Worm (Caenorhabditis elegans) whole organism, mixed stage, embryonic: ENCODE measurements around the gene Y43F8B.23.

ENCODE experiments used
- blmp-1 ChIP-seq: fragments of 150-350 bp; optimal IDR thresholded peaks from 2 replicates; lab custom pipeline; 2014; ENCODE audit warnings: missing biosample characterization, missing genetic modification characterization
- lin-13 ChIP-seq: fragments of 150-350 bp; optimal IDR thresholded peaks from 2 replicates; lab custom pipeline; 2014; ENCODE audit warnings: missing biosample characterization, missing genetic modification characterization
- lsy-2 ChIP-seq: fragments of 150-350 bp; optimal IDR thresholded peaks from 2 replicates; lab custom pipeline; 2014; ENCODE audit warnings: missing biosample characterization, missing genetic modification characterization
- mab-5 ChIP-seq: fragments of 150-350 bp; optimal IDR thresholded peaks from 2 replicates; lab custom pipeline; 2014; ENCODE audit warnings: missing biosample characterization, missing genetic modification characterization
- nhr-237 ChIP-seq: fragments of 150-350 bp; optimal IDR thresholded peaks from 2 replicates; lab custom pipeline; 2014; ENCODE audit warnings: missing biosample characterization, missing genetic modification characterization
- nhr-76 ChIP-seq: sonication (generic microtip); optimal IDR thresholded peaks from 2 replicates; lab custom pipeline; 2017; ENCODE audit warnings: missing biosample characterization, missing genetic modification characterization
- sptf-1 ChIP-seq: sonication (generic microtip); optimal IDR thresholded peaks from 2 replicates; lab custom pipeline; 2017; ENCODE audit warnings: mild to moderate bottlenecking, missing genetic modification characterization, moderate library complexity, missing compliant biosample characterization
- unc-39 ChIP-seq: fragments of 150-350 bp; optimal IDR thresholded peaks from 2 replicates; lab custom pipeline; 2014; ENCODE audit warnings: missing biosample characterization, missing genetic modification characterization
- unc-62 ChIP-seq: fragments of 150-350 bp; optimal IDR thresholded peaks from 2 replicates; lab custom pipeline; 2014; ENCODE audit warnings: missing biosample characterization, missing genetic modification reagents, missing genetic modification characterization

ce11 chrV:19510352-19510751 lies 42.9 kb upstream of the Y43F8B.23 start:
- TF ChIP-seq unc-62 (GFP tag; lab: Kevin White, UChicago): no peak
- TF ChIP-seq unc-39 (tag; lab: Kevin White, UChicago): no peak
- no peak for TF ChIP-seq blmp-1 (tag; lab: Kevin White, UChicago)
- no peak for TF ChIP-seq nhr-237
- no peak for TF ChIP-seq nhr-76
- no peak for TF ChIP-seq sptf-1 (tag; lab: Kevin White, UChicago)
- TF ChIP-seq mab-5 (tag; lab: Kevin White, UChicago): no peak
- no peak for TF ChIP-seq lin-13 (tag; lab: Kevin White, UChicago)
- no peak for TF ChIP-seq lsy-2 (tag; lab: Kevin White, UChicago)
